Fruit fly (Drosophila melanogaster) whole organism, adult: Measurements from ENCODE around the gene CG14717.

Experiments used
- CG12768 ChIP-seq: fragments of 200-800 bp; sonication (Bioruptor generic); optimal IDR thresholded peaks from 2 replicates; lab custom pipeline; 2017; ENCODE audit warnings: missing biosample characterization, missing genetic modification characterization, mild to moderate bottlenecking, moderate library complexity, missing genetic modification reagents
- CG1620 ChIP-seq: fragments of 200-800 bp; sonication (Bioruptor generic); optimal IDR thresholded peaks from 2 replicates; lab custom pipeline; 2016; ENCODE audit warnings: missing biosample characterization, missing genetic modification characterization
- CG33017 ChIP-seq: fragments of 200-800 bp; sonication (Bioruptor generic); optimal IDR thresholded peaks from 2 replicates; lab custom pipeline; 2018; ENCODE audit warnings: missing biosample characterization, mild to moderate bottlenecking, missing genetic modification characterization, moderate library complexity
- CG7101 ChIP-seq: fragments of 200-800 bp; sonication (Bioruptor generic); optimal IDR thresholded peaks from 2 replicates; lab custom pipeline; 2018; ENCODE audit warnings: missing biosample characterization, mild to moderate bottlenecking, missing genetic modification characterization, moderate library complexity
- Clk ChIP-seq: fragments of 200-800 bp; sonication (Bioruptor generic); optimal IDR thresholded peaks from 2 replicates; lab custom pipeline; 2017; ENCODE audit warnings: missing biosample characterization, missing genetic modification characterization
- Hr96 ChIP-seq: fragments of 200-800 bp; sonication (Bioruptor generic); optimal IDR thresholded peaks from 2 replicates; lab custom pipeline; 2016; ENCODE audit warnings: missing biosample characterization, missing genetic modification characterization
- Mnt ChIP-seq: fragments of 200-800 bp; sonication (Bioruptor generic); optimal IDR thresholded peaks from 2 replicates; lab custom pipeline; 2016; ENCODE audit warnings: missing biosample characterization, mild to moderate bottlenecking, missing genetic modification characterization
- cic ChIP-seq: fragments of 200-800 bp; sonication (Bioruptor generic); optimal IDR thresholded peaks from 2 replicates; lab custom pipeline; 2017; ENCODE audit warnings: missing biosample characterization, mild to moderate bottlenecking, missing genetic modification characterization, moderate library complexity
- kay ChIP-seq: fragments of 200-800 bp; sonication (Bioruptor generic); peaks from one replicate; lab custom pipeline; 2016; ENCODE audit warnings: missing biosample characterization, missing genetic modification characterization, borderline replicate concordance
- ovo ChIP-seq: fragments of 200-800 bp; sonication (Bioruptor generic); optimal IDR thresholded peaks from 2 replicates; lab custom pipeline; 2016; ENCODE audit warnings: missing biosample characterization, missing genetic modification characterization

DNA sequence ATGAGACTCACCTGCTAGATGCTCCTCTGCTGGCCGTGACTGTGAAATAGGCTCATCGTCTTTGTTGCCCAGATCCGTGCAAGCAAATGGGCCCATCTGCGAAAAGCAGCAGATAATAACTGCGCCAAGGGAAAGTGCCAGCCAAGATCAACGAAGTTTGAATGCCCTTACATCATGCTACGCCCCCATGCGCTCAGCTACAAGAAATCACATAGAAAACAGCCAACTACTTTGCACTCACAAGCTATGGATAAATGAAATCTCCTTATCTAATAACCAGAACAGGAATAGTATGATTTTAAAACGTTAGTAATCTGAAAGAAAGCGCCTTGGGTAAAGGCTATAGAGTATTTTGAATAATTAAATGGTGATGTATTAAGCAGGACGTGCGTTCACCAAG, 24.5 kb upstream of the CG14717 start:
- TF ChIP-seq ovo (no peak), Mnt (GFP tag; lab: Kevin White, UChicago) (no peak), CG7101 (tag; lab: Kevin White, UChicago) (no peak), kay (GFP tag; lab: Kevin White, UChicago) (no peak), Hr96 (no peak), cic (no peak), Clk (GFP tag; lab: Kevin White, UChicago) (no peak), CG1620 (GFP tag; lab: Kevin White, UChicago) (no peak), CG33017 (tag; lab: Kevin White, UChicago) (no peak), CG12768 (no peak)
